Worm (Caenorhabditis elegans) whole organism, midembryonic: Measurements from ENCODE around the gene gly-11.

Experiments
- T22C8.4 ChIP-seq: fragments of 200-800 bp; sonication (Bioruptor generic); IDR thresholded peaks from 2 replicates; pipeline ENCODE4 v1.3.6; 2022; ENCODE audit warnings: missing genetic modification characterization, missing compliant biosample characterization
- cog-1 ChIP-seq: sonication (generic microtip); optimal IDR thresholded peaks from 2 replicates; lab custom pipeline; 2016; ENCODE audit warnings: missing genetic modification characterization, missing compliant biosample characterization
- flt-1 ChIP-seq: fragments of 200-800 bp; sonication (Bioruptor generic); IDR thresholded peaks from 2 replicates; pipeline ENCODE4 v1.3.6; 2022; ENCODE audit warnings: missing genetic modification characterization, missing compliant biosample characterization
- klf-2 ChIP-seq: fragments of 200-800 bp; sonication (Bioruptor generic); conservative IDR thresholded peaks from 2 replicates; pipeline ENCODE4 v1.3.6; 2022; ENCODE audit warnings: missing genetic modification reagents, missing genetic modification characterization, missing compliant biosample characterization
- med-1 ChIP-seq: sonication (generic microtip); optimal IDR thresholded peaks from 2 replicates; lab custom pipeline; 2017; ENCODE audit warnings: missing genetic modification characterization, mild to moderate bottlenecking, missing compliant biosample characterization, antibody characterized with exemption, missing genetic modification reagents; ENCODE audit not compliant: insufficient read depth
- ref-1 ChIP-seq: fragments of 200-800 bp; sonication (Bioruptor generic); conservative IDR thresholded peaks from 2 replicates; pipeline ENCODE4 v1.3.6; 2022; ENCODE audit warnings: missing genetic modification reagents, missing genetic modification characterization, missing compliant biosample characterization
- tab-1 ChIP-seq: fragments of 200-800 bp; sonication (Bioruptor generic); IDR thresholded peaks from 2 replicates; pipeline ENCODE4 v1.3.6; 2022; ENCODE audit warnings: missing genetic modification characterization, missing compliant biosample characterization
- ztf-23 ChIP-seq: fragments of 200-800 bp; sonication (Bioruptor generic); IDR thresholded peaks from 2 replicates; pipeline ENCODE4 v1.3.6; 2022; ENCODE audit warnings: missing genetic modification reagents, missing genetic modification characterization, missing compliant biosample characterization
- ztf-29 ChIP-seq: fragments of 200-800 bp; sonication (Bioruptor generic); IDR thresholded peaks from 2 replicates; pipeline ENCODE4 v1.3.6; 2022; ENCODE audit warnings: missing genetic modification reagents, missing genetic modification characterization, missing compliant biosample characterization

gly-11 gene

ce11 chrIII:12165305-12165704 lies 11.7 kb downstream of the gly-11 start:
- TF ChIP-seq T22C8.4 (GFP tag; lab: Robert Waterston, UW) (no peak), klf-2 (no peak), cog-1 (tag; lab: Kevin White, UChicago) (no peak), ztf-29 (GFP tag; lab: Robert Waterston, UW) (no peak), tab-1 (GFP tag; lab: Robert Waterston, UW) (no peak), med-1 (GFP tag; lab: Kevin White, UChicago) (no peak), ref-1 (GFP tag; lab: Robert Waterston, UW) (no peak), flt-1 (GFP tag; lab: Robert Waterston, UW) (no peak), ztf-23 (no peak)

- no peak for TF ChIP-seq cog-1 (tag; lab: Kevin White, UChicago)
- TF ChIP-seq ref-1 (GFP tag; lab: Robert Waterston, UW): no peak
- no peak for TF ChIP-seq med-1 (GFP tag; lab: Kevin White, UChicago)
- TF ChIP-seq ztf-23: no peak
- no peak for TF ChIP-seq ztf-29 (GFP tag; lab: Robert Waterston, UW)
Measured at ce11 chrIII:12164414-12164813, 12.6 kb downstream of the gly-11 start.

ce11 chrIII:12160929-12161328 lies 16.1 kb downstream of the gly-11 start:
- no peak for TF ChIP-seq T22C8.4 (GFP tag; lab: Robert Waterston, UW)
- TF ChIP-seq ztf-23: no peak
- no peak for TF ChIP-seq ztf-29 (GFP tag; lab: Robert Waterston, UW)
- TF ChIP-seq tab-1 (GFP tag; lab: Robert Waterston, UW): no peak
- TF ChIP-seq ref-1 (GFP tag; lab: Robert Waterston, UW): no peak

ce11 chrIII:12160458-12160857 lies 16.6 kb downstream of the gly-11 start, which contains the start of gene Y75B8A.8:
Y75B8A.8 (plus strand) TSS chrIII:12160758.
- TF ChIP-seq ref-1 (GFP tag; lab: Robert Waterston, UW) (no peak), ztf-23 (no peak), med-1 (GFP tag; lab: Kevin White, UChicago) (no peak), T22C8.4 (GFP tag; lab: Robert Waterston, UW) (no peak), ztf-29 (GFP tag; lab: Robert Waterston, UW) (no peak), klf-2 (no peak), flt-1 (GFP tag; lab: Robert Waterston, UW) (no peak), cog-1 (tag; lab: Kevin White, UChicago) (no peak), tab-1 (GFP tag; lab: Robert Waterston, UW) (no peak)

- TF ChIP-seq flt-1 (GFP tag; lab: Robert Waterston, UW) (0 out of 2 replicates have a peak, but pooled peaks have one; percentile 31), ztf-23 (no peak)
Measured at ce11 chrIII:12159208-12159607, 17.8 kb downstream of the gly-11 start.

ce11 chrIII:12157576-12157975 lies 19.5 kb downstream of the gly-11 start:
- no peak for TF ChIP-seq tab-1 (GFP tag; lab: Robert Waterston, UW)
- TF ChIP-seq klf-2: no peak
- TF ChIP-seq ztf-23: no peak
- TF ChIP-seq flt-1 (GFP tag; lab: Robert Waterston, UW): no peak
- no peak for TF ChIP-seq T22C8.4 (GFP tag; lab: Robert Waterston, UW)

- TF ChIP-seq cog-1 (tag; lab: Kevin White, UChicago): no peak
- 0 out of 2 replicates have a peak, but pooled peaks have one; percentile 9 for TF ChIP-seq flt-1 (GFP tag; lab: Robert Waterston, UW)
Measured at ce11 chrIII:12156582-12156981, 20.5 kb downstream of the gly-11 start.

- TF ChIP-seq ref-1 (GFP tag; lab: Robert Waterston, UW) (no peak), ztf-23 (no peak), T22C8.4 (GFP tag; lab: Robert Waterston, UW) (no peak), cog-1 (tag; lab: Kevin White, UChicago) (no peak), flt-1 (GFP tag; lab: Robert Waterston, UW) (no peak), tab-1 (GFP tag; lab: Robert Waterston, UW) (no peak), med-1 (GFP tag; lab: Kevin White, UChicago) (no peak), ztf-29 (GFP tag; lab: Robert Waterston, UW) (no peak), klf-2 (no peak)
Measured at ce11 chrIII:12155759-12156158, 21.3 kb downstream of the gly-11 start.

- TF ChIP-seq ztf-23 (no peak), ref-1 (GFP tag; lab: Robert Waterston, UW) (no peak), T22C8.4 (GFP tag; lab: Robert Waterston, UW) (no peak), cog-1 (tag; lab: Kevin White, UChicago) (no peak)
Measured at ce11 chrIII:12153514-12153913, 23.5 kb downstream of the gly-11 start.

ce11 chrIII:12152599-12152998 lies 24.4 kb downstream of the gly-11 start, which contains the start of gene Y75B8A.7:
Y75B8A.7 (plus strand) TSS chrIII:12152899.
- no peak for TF ChIP-seq ztf-23
- no peak for TF ChIP-seq ref-1 (GFP tag; lab: Robert Waterston, UW)
- 0 out of 2 replicates have a peak, but pooled peaks have one; percentile 29 for TF ChIP-seq T22C8.4 (GFP tag; lab: Robert Waterston, UW)
- no peak for TF ChIP-seq klf-2
- no peak for TF ChIP-seq cog-1 (tag; lab: Kevin White, UChicago)
- no peak for TF ChIP-seq tab-1 (GFP tag; lab: Robert Waterston, UW)

- TF ChIP-seq T22C8.4 (GFP tag; lab: Robert Waterston, UW) (no peak), med-1 (GFP tag; lab: Kevin White, UChicago) (no peak), ztf-23 (no peak), flt-1 (GFP tag; lab: Robert Waterston, UW) (no peak), cog-1 (tag; lab: Kevin White, UChicago) (no peak), ztf-29 (GFP tag; lab: Robert Waterston, UW) (no peak), tab-1 (GFP tag; lab: Robert Waterston, UW) (no peak), ref-1 (GFP tag; lab: Robert Waterston, UW) (no peak), klf-2 (no peak)
Measured at ce11 chrIII:12152157-12152556, 24.9 kb downstream of the gly-11 start.
